Worm (Caenorhabditis elegans): ENCODE results near the gene fpn-1.2.

fpn-1.2 gene

DNA sequence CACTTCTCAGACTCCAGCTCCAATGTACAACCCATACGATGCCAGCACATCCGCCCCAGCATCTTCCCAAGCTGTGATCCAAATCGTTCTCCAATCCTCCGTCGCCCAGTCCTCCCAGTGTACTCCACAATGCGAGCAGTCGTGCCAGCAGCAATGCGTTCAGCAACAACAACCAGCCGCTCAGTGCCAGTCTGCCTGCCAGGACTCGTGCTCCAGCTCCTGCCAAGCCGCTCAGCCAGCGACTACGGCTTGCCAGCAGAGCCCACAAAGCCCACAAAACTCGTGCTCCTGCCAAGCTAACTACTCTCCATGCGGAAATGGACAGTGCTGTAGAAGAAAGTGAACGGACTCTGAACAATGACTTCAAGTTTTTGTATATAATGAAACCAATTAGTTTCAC is 1.4 kb upstream of the fpn-1.2 start (continued):
- TF ChIP-seq F23B12.7 (tag; optimal IDR thresholded peaks at IDR 0.05; ENCODE audit: insufficient read depth), result no peak
- no peak for TF ChIP-seq nhr-80 (tag; optimal IDR thresholded peaks at IDR 0.05)
- TF ChIP-seq fkh-3 (tag; optimal IDR thresholded peaks at IDR 0.05), result peak; percentile 39
- TF ChIP-seq lin-35 (GFP tag; optimal IDR thresholded peaks at IDR 0.05), result no peak
- no peak for TF ChIP-seq lin-26 (GFP tag; IDR thresholded peaks at IDR 0.05)

DNA sequence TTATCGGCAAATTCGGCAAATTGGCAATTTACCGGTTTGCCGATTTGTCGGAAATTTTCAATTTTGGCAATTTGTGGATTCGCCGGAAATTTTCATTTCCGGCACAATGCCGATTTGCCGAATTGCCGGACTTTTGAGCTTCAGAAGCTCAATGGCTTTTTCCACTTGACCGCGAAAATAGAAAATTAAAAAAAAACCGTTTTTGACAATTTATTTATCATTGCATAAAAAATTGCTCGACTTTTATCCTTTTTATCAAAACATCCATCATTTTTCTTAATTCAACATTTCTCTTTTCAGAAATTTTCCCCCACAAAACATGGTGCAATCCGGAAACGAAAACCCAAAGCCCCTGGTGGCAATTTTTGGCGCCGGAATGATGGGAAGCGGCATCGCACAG is 4.4 kb downstream of the fpn-1.2 start, which contains the start of gene hacd-1:
Gene hacd-1, plus strand, starts transcription at position 301 of the 400 bp plus-strand sequence.
- TF ChIP-seq atf-7 (tag; optimal IDR thresholded peaks at IDR 0.05) (no peak), snpc-1.1 (tag; optimal IDR thresholded peaks at IDR 0.05; ENCODE audit: insufficient read depth) (no peak), hlh-26 (GFP tag; conservative IDR thresholded peaks at IDR 0.05) (no peak), let-526 (GFP tag; IDR thresholded peaks at IDR 0.05) (no peak), nfya-1 (tag; optimal IDR thresholded peaks at IDR 0.05; ENCODE audit: borderline replicate concordance, insufficient read depth) (no peak), somi-1 (GFP tag; optimal IDR thresholded peaks at IDR 0.05) (no peak), attf-6 (GFP tag; IDR thresholded peaks at IDR 0.05) (no peak), hrde-1 (tag; optimal IDR thresholded peaks at IDR 0.05; ENCODE audit: borderline replicate concordance) (no peak)

DNA sequence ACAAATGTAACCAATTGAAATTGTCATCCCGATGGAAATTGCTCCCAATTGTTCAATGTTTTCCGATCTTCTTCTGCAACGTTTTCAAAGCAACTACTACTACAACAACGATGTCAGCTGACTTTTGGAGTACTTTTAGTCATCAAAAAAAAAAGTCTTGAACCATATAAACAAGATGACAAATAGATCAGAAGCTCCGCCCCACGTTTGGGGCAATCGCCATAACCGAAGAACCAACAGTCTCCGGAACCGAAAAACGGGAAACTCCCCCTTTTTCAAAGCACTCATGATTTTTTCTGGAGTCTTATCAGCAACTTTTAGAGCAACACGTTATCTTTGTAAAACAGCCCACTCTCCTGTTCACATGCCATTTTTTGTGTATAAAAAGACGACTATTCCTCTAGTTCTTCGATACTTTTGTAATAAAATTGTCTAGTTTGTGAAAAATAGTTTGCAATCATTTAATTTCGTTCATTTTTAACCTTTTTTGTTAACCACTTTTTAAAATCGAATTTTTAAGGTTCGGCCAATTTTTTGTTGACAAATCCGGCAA is 5.0 kb downstream of the fpn-1.2 start:
- TF ChIP-seq B0336.3 (GFP tag; IDR thresholded peaks at IDR 0.05) (0 out of 2 replicates have a peak, but pooled peaks have one; percentile 16), unc-130 (GFP tag; optimal IDR thresholded peaks at IDR 0.05) (no peak), F57A8.1 (GFP tag; optimal IDR thresholded peaks at IDR 0.05) (no peak), Y79H2A.3 (GFP tag; conservative IDR thresholded peaks at IDR 0.05) (no peak), madf-3 (GFP tag; IDR thresholded peaks at IDR 0.05) (no peak), Y53G8AR.9 (GFP tag; conservative IDR thresholded peaks at IDR 0.05) (no peak), tbp1 (GFP tag; optimal IDR thresholded peaks at IDR 0.05) (no peak), athp-1 (tag; optimal IDR thresholded peaks at IDR 0.05) (no peak), nhr-80 (tag; optimal IDR thresholded peaks at IDR 0.05) (peak; percentile 79), rec-8 (tag; optimal IDR thresholded peaks at IDR 0.05) (no peak)

DNA sequence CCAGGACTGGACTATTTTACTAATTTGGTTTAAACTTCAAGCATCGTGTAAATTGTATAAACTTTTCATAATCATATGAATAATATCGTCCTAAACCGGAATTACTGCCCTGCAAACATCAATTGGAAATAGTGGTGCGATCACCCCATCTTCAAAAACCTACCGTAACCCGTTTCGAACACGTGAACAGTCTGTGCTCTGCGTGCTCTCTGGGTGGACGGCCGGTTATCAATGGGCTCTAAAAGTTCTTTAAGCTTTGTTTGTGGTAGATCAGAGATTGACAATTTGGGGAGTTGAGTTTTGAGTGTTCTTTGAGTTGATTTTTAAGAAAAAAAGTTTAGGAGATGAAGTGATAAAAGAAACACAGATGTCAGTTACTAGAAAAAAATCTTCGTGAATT is 7.9 kb downstream of the fpn-1.2 start:
- TF ChIP-seq hlh-12 (tag; optimal IDR thresholded peaks at IDR 0.05) (no peak), sdz-38 (tag; optimal IDR thresholded peaks at IDR 0.05) (no peak), ztf-22 (GFP tag; optimal IDR thresholded peaks at IDR 0.05) (peak; percentile 74), mel-28 (tag; optimal IDR thresholded peaks at IDR 0.05; ENCODE audit: borderline replicate concordance) (no peak), xnd-1 (tag; optimal IDR thresholded peaks at IDR 0.05) (no peak), mcd-1 (GFP tag; IDR thresholded peaks at IDR 0.05) (no peak), F57A8.1 (GFP tag; optimal IDR thresholded peaks at IDR 0.05) (no peak), madf-3 (GFP tag; IDR thresholded peaks at IDR 0.05) (no peak), ztf-18 (tag; optimal IDR thresholded peaks at IDR 0.05) (no peak), lin-35 (GFP tag; optimal IDR thresholded peaks at IDR 0.05) (no peak), nhr-80 (tag; optimal IDR thresholded peaks at IDR 0.05) (peak; percentile 73), Y95B8A.8 (GFP tag; IDR thresholded peaks at IDR 0.05) (no peak), hsf-1 (GFP tag; IDR thresholded peaks at IDR 0.05) (no peak), D2030.7 (GFP tag; IDR thresholded peaks at IDR 0.05) (no peak), nfya-2 (GFP tag; IDR thresholded peaks at IDR 0.05) (no peak), atf-7 (tag; optimal IDR thresholded peaks at IDR 0.05) (peak; percentile 65), lin-54 (GFP tag; optimal IDR thresholded peaks at IDR 0.05) (peak; percentile 8), Y53F4B.3 (GFP tag; IDR thresholded peaks at IDR 0.05) (no peak), ets-4 (GFP tag; optimal IDR thresholded peaks at IDR 0.05) (peak; percentile 78), B0336.3 (GFP tag; IDR thresholded peaks at IDR 0.05) (peak; percentile 56; the same call in 1 of the 2 replicates), rcor-1 (GFP tag; IDR thresholded peaks at IDR 0.05) (no peak), madf-6 (GFP tag; IDR thresholded peaks at IDR 0.05) (no peak), chd-7 (tag; optimal IDR thresholded peaks at IDR 0.05) (no peak), egl-44 (GFP tag; IDR thresholded peaks at IDR 0.05) (no peak), lir-1 (GFP tag; conservative IDR thresholded peaks at IDR 0.05) (no peak)
